Fruit fly (Drosophila melanogaster) whole organism, adult: ENCODE results near the gene mld.

Experiments
- CG11617 ChIP-seq: fragments of 200-800 bp; sonication (Bioruptor generic); optimal IDR thresholded peaks from 2 replicates; lab custom pipeline; 2017; ENCODE audit warnings: mild to moderate bottlenecking, missing biosample characterization, missing genetic modification reagents, missing genetic modification characterization
- CG12768 ChIP-seq: fragments of 200-800 bp; sonication (Bioruptor generic); optimal IDR thresholded peaks from 2 replicates; lab custom pipeline; 2017; ENCODE audit warnings: missing biosample characterization, missing genetic modification characterization, mild to moderate bottlenecking, moderate library complexity, missing genetic modification reagents
- CG14711 ChIP-seq: fragments of 200-800 bp; sonication (Bioruptor generic); optimal IDR thresholded peaks from 2 replicates; lab custom pipeline; 2018; ENCODE audit warnings: missing biosample characterization, mild to moderate bottlenecking, missing genetic modification characterization, moderate library complexity
- CG1620 ChIP-seq: fragments of 200-800 bp; sonication (Bioruptor generic); optimal IDR thresholded peaks from 2 replicates; lab custom pipeline; 2016; ENCODE audit warnings: missing biosample characterization, missing genetic modification characterization
- CG33017 ChIP-seq: fragments of 200-800 bp; sonication (Bioruptor generic); optimal IDR thresholded peaks from 2 replicates; lab custom pipeline; 2018; ENCODE audit warnings: missing biosample characterization, mild to moderate bottlenecking, missing genetic modification characterization, moderate library complexity
- CG5204 ChIP-seq: fragments of 200-800 bp; sonication (Bioruptor generic); optimal IDR thresholded peaks from 2 replicates; lab custom pipeline; 2016; ENCODE audit warnings: missing biosample characterization, missing genetic modification characterization
- CG7045 ChIP-seq: fragments of 200-800 bp; sonication (Bioruptor generic); optimal IDR thresholded peaks from 2 replicates; lab custom pipeline; 2017; ENCODE audit warnings: missing biosample characterization, mild to moderate bottlenecking, missing genetic modification characterization
- CG7101 ChIP-seq: fragments of 200-800 bp; sonication (Bioruptor generic); optimal IDR thresholded peaks from 2 replicates; lab custom pipeline; 2018; ENCODE audit warnings: missing biosample characterization, mild to moderate bottlenecking, missing genetic modification characterization, moderate library complexity
- Clk ChIP-seq: fragments of 200-800 bp; sonication (Bioruptor generic); optimal IDR thresholded peaks from 2 replicates; lab custom pipeline; 2017; ENCODE audit warnings: missing biosample characterization, missing genetic modification characterization
- Crg-1 ChIP-seq: fragments of 200-800 bp; sonication (Bioruptor generic); optimal IDR thresholded peaks from 2 replicates; lab custom pipeline; 2016; ENCODE audit warnings: missing biosample characterization, missing genetic modification characterization
- Hr96 ChIP-seq: fragments of 200-800 bp; sonication (Bioruptor generic); optimal IDR thresholded peaks from 2 replicates; lab custom pipeline; 2016; ENCODE audit warnings: missing biosample characterization, missing genetic modification characterization
- Mnt ChIP-seq: fragments of 200-800 bp; sonication (Bioruptor generic); optimal IDR thresholded peaks from 2 replicates; lab custom pipeline; 2016; ENCODE audit warnings: missing biosample characterization, mild to moderate bottlenecking, missing genetic modification characterization
- bab1 ChIP-seq: fragments of 200-800 bp; sonication (Bioruptor generic); optimal IDR thresholded peaks from 3 replicates; lab custom pipeline; 2019; ENCODE audit warnings: missing biosample characterization, mild to moderate bottlenecking, missing genetic modification characterization, moderate library complexity
- cic ChIP-seq: fragments of 200-800 bp; sonication (Bioruptor generic); optimal IDR thresholded peaks from 2 replicates; lab custom pipeline; 2017; ENCODE audit warnings: missing biosample characterization, mild to moderate bottlenecking, missing genetic modification characterization, moderate library complexity
- cnc ChIP-seq, 2 experiments: fragments of >200 bp; optimal IDR thresholded peaks; 2 replicates each; lab custom pipeline; 2017
- kay ChIP-seq: fragments of 200-800 bp; sonication (Bioruptor generic); peaks from one replicate; lab custom pipeline; 2016; ENCODE audit warnings: missing biosample characterization, missing genetic modification characterization, borderline replicate concordance
- ovo ChIP-seq: fragments of 200-800 bp; sonication (Bioruptor generic); optimal IDR thresholded peaks from 2 replicates; lab custom pipeline; 2016; ENCODE audit warnings: missing biosample characterization, missing genetic modification characterization
- pad ChIP-seq: fragments of 200-800 bp; sonication (Bioruptor generic); optimal IDR thresholded peaks from 3 replicates; lab custom pipeline; 2017; ENCODE audit warnings: missing biosample characterization, missing genetic modification characterization, mild to moderate bottlenecking, moderate library complexity, missing genetic modification reagents
- tj ChIP-seq: fragments of 200-800 bp; sonication (Bioruptor generic); optimal IDR thresholded peaks from 3 replicates; lab custom pipeline; 2017; ENCODE audit warnings: missing biosample characterization, mild to moderate bottlenecking, missing genetic modification characterization, moderate library complexity
- toe ChIP-seq: fragments of 200-800 bp; sonication (Bioruptor generic); optimal IDR thresholded peaks from 2 replicates; lab custom pipeline; 2016; ENCODE audit warnings: missing biosample characterization, missing genetic modification characterization

The mld gene

dm6 chr3R:24613819-24614706 is 28.6 kb downstream of the mld start:
- TF ChIP-seq tj (GFP tag; lab: Kevin White, UChicago) (peak; percentile 95), ovo (GFP tag; lab: Kevin White, UChicago) (no peak)

DNA sequence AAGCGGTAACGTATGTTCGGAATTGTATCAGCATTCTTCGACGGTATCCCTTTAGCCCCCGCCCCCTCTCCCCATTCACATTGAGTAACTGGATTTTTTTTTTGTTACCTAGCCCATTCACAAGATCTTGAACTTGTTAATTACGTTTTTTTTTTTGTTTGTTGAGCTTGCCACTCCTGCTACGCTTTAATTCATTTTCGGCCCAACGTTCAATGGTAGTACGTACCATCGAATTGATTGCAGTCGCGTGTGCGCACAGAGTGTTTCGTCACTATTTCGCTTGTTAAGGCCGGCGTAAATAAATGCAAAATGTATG is 29.2 kb downstream of the mld start:
- TF ChIP-seq Hr96 (GFP tag; lab: Kevin White, UChicago) = no peak
- TF ChIP-seq tj (GFP tag; lab: Kevin White, UChicago) = peak; percentile 67

dm6 chr3R:24620569-24620968 is 35.1 kb downstream of the mld start:
- TF ChIP-seq CG11617 (GFP tag; lab: Kevin White, UChicago) (no peak), Hr96 (GFP tag; lab: Kevin White, UChicago) (no peak), CG14711 (tag; lab: Kevin White, UChicago) (no peak), CG33017 (tag; lab: Kevin White, UChicago) (no peak), bab1 (GFP tag; lab: Kevin White, UChicago) (no peak), cnc (optimal IDR thresholded peaks at IDR 0.05; lab: Kevin White, UChicago) (no peak), CG12768 (no peak), CG5204 (GFP tag; lab: Kevin White, UChicago) (no peak), kay (GFP tag; lab: Kevin White, UChicago) (no peak), Mnt (GFP tag; lab: Kevin White, UChicago) (no peak), toe (GFP tag; lab: Kevin White, UChicago) (no peak), Clk (GFP tag; lab: Kevin White, UChicago) (no peak), tj (GFP tag; lab: Kevin White, UChicago) (no peak), CG7045 (GFP tag; lab: Kevin White, UChicago) (no peak)

dm6 chr3R:24625517-24625925 is 40.1 kb downstream of the mld start, which contains the start of the genes Syx18 and atl:
Syx18 (minus strand) TSS chr3R:24625562.
atl (plus strand) TSS chr3R:24625671.
- TF ChIP-seq kay (GFP tag; lab: Kevin White, UChicago) = no peak
- no peak for TF ChIP-seq Clk (GFP tag; lab: Kevin White, UChicago)
- no peak for TF ChIP-seq toe (GFP tag; lab: Kevin White, UChicago)
- TF ChIP-seq cnc (optimal IDR thresholded peaks at IDR 0.05; lab: Kevin White, UChicago) = no peak
- no peak for TF ChIP-seq tj (GFP tag; lab: Kevin White, UChicago)
- TF ChIP-seq CG33017 (tag; lab: Kevin White, UChicago) = no peak
- no peak for TF ChIP-seq CG5204 (GFP tag; lab: Kevin White, UChicago)
- TF ChIP-seq CG7101 = peak; percentile 28
- peak; percentile 36 for TF ChIP-seq Crg-1
- peak; percentile 26 for TF ChIP-seq pad (GFP tag; lab: Kevin White, UChicago)
- peak; percentile 85 for TF ChIP-seq bab1 (GFP tag; lab: Kevin White, UChicago)
- no peak for TF ChIP-seq CG12768
- TF ChIP-seq CG11617 (GFP tag; lab: Kevin White, UChicago) = no peak
- no peak for TF ChIP-seq CG7045 (GFP tag; lab: Kevin White, UChicago)
- TF ChIP-seq cic = peak; percentile 38
- peak; percentile 67 for TF ChIP-seq CG1620 (GFP tag; lab: Kevin White, UChicago)
- TF ChIP-seq Hr96 (GFP tag; lab: Kevin White, UChicago) = no peak
- TF ChIP-seq CG14711 (tag; lab: Kevin White, UChicago) = peak; percentile 56
- TF ChIP-seq Mnt (GFP tag; lab: Kevin White, UChicago) = peak; percentile 41
- no peak for TF ChIP-seq ovo (GFP tag; lab: Kevin White, UChicago)

dm6 chr3R:24626003-24626486 is 40.6 kb downstream of the mld start:
- TF ChIP-seq bab1 (GFP tag; lab: Kevin White, UChicago) (peak; percentile 34), CG33017 (tag; lab: Kevin White, UChicago) (peak; percentile 11), pad (GFP tag; lab: Kevin White, UChicago) (peak; percentile 30), CG14711 (tag; lab: Kevin White, UChicago) (peak; percentile 37), CG5204 (GFP tag; lab: Kevin White, UChicago) (no peak), CG7045 (GFP tag; lab: Kevin White, UChicago) (peak; percentile 65), Clk (GFP tag; lab: Kevin White, UChicago) (peak; percentile 17), CG1620 (GFP tag; lab: Kevin White, UChicago) (no peak), tj (GFP tag; lab: Kevin White, UChicago) (no peak), Crg-1 (no peak), Mnt (GFP tag; lab: Kevin White, UChicago) (peak; percentile 43), CG11617 (GFP tag; lab: Kevin White, UChicago) (peak; percentile 14), CG12768 (no peak), toe (GFP tag; lab: Kevin White, UChicago) (no peak), ovo (GFP tag; lab: Kevin White, UChicago) (no peak), Hr96 (GFP tag; lab: Kevin White, UChicago) (no peak), CG7101 (peak; percentile 21), cnc (optimal IDR thresholded peaks at IDR 0.05; lab: Kevin White, UChicago) (no peak), cic (no peak), kay (GFP tag; lab: Kevin White, UChicago) (no peak)

- peak; percentile 3 for TF ChIP-seq cic
- TF ChIP-seq cnc (optimal IDR thresholded peaks at IDR 0.05; lab: Kevin White, UChicago) = no peak
- TF ChIP-seq tj (GFP tag; lab: Kevin White, UChicago) = peak; percentile 66
- peak; percentile 54 for TF ChIP-seq CG12768
Observed at dm6 chr3R:24626667-24627066, 41.2 kb downstream of the mld start.
